Worm (Caenorhabditis elegans) whole organism, L2 larva: Measurements from ENCODE around the gene W06F12.2.
A peak's percentile ranks its signal among the peaks of the same experiment; 100 is the strongest.

ENCODE experiments used
- C34F6.9 ChIP-seq: fragments of 150-350 bp; optimal IDR thresholded peaks from 2 replicates; lab custom pipeline; 2014; ENCODE audit warnings: missing biosample characterization, missing genetic modification characterization
- F13H6.1 ChIP-seq: sonication (generic microtip); optimal IDR thresholded peaks from 2 replicates; lab custom pipeline; 2016; ENCODE audit warnings: missing genetic modification characterization, missing compliant biosample characterization
- R02D3.7 ChIP-seq: fragments of 150-350 bp; optimal IDR thresholded peaks from 2 replicates; lab custom pipeline; 2014; ENCODE audit warnings: missing biosample characterization, missing genetic modification characterization
- Y55F3AM.14 ChIP-seq: fragments of 200-800 bp; sonication (Bioruptor generic); optimal IDR thresholded peaks from 2 replicates; lab custom pipeline; 2018; ENCODE audit warnings: mild to moderate bottlenecking, missing genetic modification characterization, missing compliant biosample characterization
- aly-2 ChIP-seq: fragments of 150-350 bp; optimal IDR thresholded peaks from 2 replicates; lab custom pipeline; 2014; ENCODE audit warnings: missing biosample characterization, missing genetic modification characterization
- blmp-1 ChIP-seq: sonication (generic microtip); optimal IDR thresholded peaks from 2 replicates; lab custom pipeline; 2017; ENCODE audit warnings: missing genetic modification characterization, mild to moderate bottlenecking, missing compliant biosample characterization, antibody characterized with exemption, moderate library complexity; ENCODE audit not compliant: insufficient read depth
- ceh-82 ChIP-seq: fragments of 150-350 bp; optimal IDR thresholded peaks from 2 replicates; lab custom pipeline; 2014; ENCODE audit warnings: missing biosample characterization, missing genetic modification characterization
- crh-2 ChIP-seq: sonication (generic microtip); optimal IDR thresholded peaks from 2 replicates; lab custom pipeline; 2017; ENCODE audit warnings: missing biosample characterization, missing genetic modification characterization
- dmd-4 ChIP-seq: sonication (generic microtip); optimal IDR thresholded peaks from 2 replicates; lab custom pipeline; 2017; ENCODE audit warnings: missing biosample characterization, missing genetic modification characterization
- egl-27 ChIP-seq: sonication (generic microtip); optimal IDR thresholded peaks from 3 replicates; lab custom pipeline; 2017; ENCODE audit warnings: missing biosample characterization, missing genetic modification reagents, missing genetic modification characterization
- elt-1 ChIP-seq: fragments of 150-350 bp; optimal IDR thresholded peaks from 2 replicates; lab custom pipeline; 2014; ENCODE audit warnings: missing biosample characterization, missing genetic modification characterization
- elt-3 ChIP-seq: sonication (generic microtip); optimal IDR thresholded peaks from 2 replicates; lab custom pipeline; 2017; ENCODE audit warnings: missing biosample characterization, missing genetic modification characterization
- fos-1 ChIP-seq: fragments of 150-350 bp; optimal IDR thresholded peaks from 2 replicates; lab custom pipeline; 2014; ENCODE audit warnings: missing biosample characterization, missing genetic modification characterization
- lin-11 ChIP-seq: fragments of 150-350 bp; sonication (generic microtip); optimal IDR thresholded peaks from 2 replicates; lab custom pipeline; 2014; ENCODE audit warnings: missing biosample characterization, missing genetic modification characterization, inconsistent platforms, mixed read lengths
- lin-13 ChIP-seq: fragments of 150-350 bp; optimal IDR thresholded peaks from 2 replicates; lab custom pipeline; 2014; ENCODE audit warnings: missing biosample characterization, missing genetic modification reagents, missing genetic modification characterization
- lin-39 ChIP-seq: fragments of 150-350 bp; optimal IDR thresholded peaks from 2 replicates; lab custom pipeline; 2014; ENCODE audit warnings: missing biosample characterization, missing genetic modification reagents, missing genetic modification characterization
- lsy-2 ChIP-seq, 2 experiments: fragments of 150-350 bp in 1 of 2; sonication (generic microtip) in 1 of 2; optimal IDR thresholded peaks; 2 replicates each; lab custom pipeline; 2014 to 2017; ENCODE audit warnings: missing biosample characterization in 2 of 2, missing genetic modification characterization in 2 of 2
- mdl-1 ChIP-seq, 2 experiments: fragments of 150-350 bp in 1 of 2; sonication (generic microtip) in 1 of 2; optimal IDR thresholded peaks; 2 replicates each; lab custom pipeline; 2017; ENCODE audit warnings: missing biosample characterization in 2 of 2, missing genetic modification characterization in 2 of 2
- nhr-11 ChIP-seq: fragments of 150-350 bp; optimal IDR thresholded peaks from 2 replicates; lab custom pipeline; 2014; ENCODE audit warnings: missing biosample characterization, missing genetic modification characterization
- nhr-12 ChIP-seq: fragments of 150-350 bp; optimal IDR thresholded peaks from 2 replicates; lab custom pipeline; 2014; ENCODE audit warnings: missing biosample characterization, missing genetic modification characterization
- nhr-129 ChIP-seq: fragments of 150-350 bp; optimal IDR thresholded peaks from 2 replicates; lab custom pipeline; 2014; ENCODE audit warnings: missing biosample characterization, missing genetic modification characterization
- nhr-237 ChIP-seq: fragments of 150-350 bp; optimal IDR thresholded peaks from 2 replicates; lab custom pipeline; 2014; ENCODE audit warnings: missing biosample characterization, missing genetic modification characterization
- nhr-25 ChIP-seq: fragments of 150-350 bp; sonication (generic microtip); optimal IDR thresholded peaks from 3 replicates; lab custom pipeline; 2014; ENCODE audit warnings: missing biosample characterization, missing genetic modification characterization
- nhr-6 ChIP-seq: fragments of 150-350 bp; optimal IDR thresholded peaks from 2 replicates; lab custom pipeline; 2014; ENCODE audit warnings: missing biosample characterization, missing genetic modification characterization
- nhr-77 ChIP-seq: fragments of 150-350 bp; optimal IDR thresholded peaks from 2 replicates; lab custom pipeline; 2014; ENCODE audit warnings: missing biosample characterization, missing genetic modification characterization
- skn-1 ChIP-seq: sonication (generic microtip); optimal IDR thresholded peaks from 2 replicates; lab custom pipeline; 2017; ENCODE audit warnings: missing biosample characterization, missing genetic modification characterization
- sma-3 ChIP-seq: sonication (generic microtip); optimal IDR thresholded peaks from 2 replicates; lab custom pipeline; 2016; ENCODE audit warnings: missing genetic modification reagents, missing genetic modification characterization, missing compliant biosample characterization
- sma-9 ChIP-seq, 2 experiments: fragments of 150-350 bp in 1 of 2; sonication (generic microtip) in 1 of 2; optimal IDR thresholded peaks; 2 replicates each; lab custom pipeline; 2014 to 2016; ENCODE audit warnings: missing genetic modification characterization in 2 of 2, mild to moderate bottlenecking in 1 of 2, missing biosample characterization in 1 of 2, missing compliant biosample characterization in 1 of 2, missing genetic modification reagents in 1 of 2, moderate library complexity in 1 of 2
- snpc-4 ChIP-seq: fragments of 150-350 bp; optimal IDR thresholded peaks from 2 replicates; lab custom pipeline; 2014; ENCODE audit warnings: missing biosample characterization, missing genetic modification characterization
- unc-55 ChIP-seq: fragments of 150-350 bp; sonication (generic microtip); optimal IDR thresholded peaks from 3 replicates; lab custom pipeline; 2014; ENCODE audit warnings: missing biosample characterization, missing genetic modification reagents, missing genetic modification characterization
- zag-1 ChIP-seq: fragments of 150-350 bp; optimal IDR thresholded peaks from 2 replicates; lab custom pipeline; 2014; ENCODE audit warnings: missing biosample characterization, missing genetic modification characterization
- ztf-1 ChIP-seq: fragments of 200-800 bp; sonication (Bioruptor generic); conservative IDR thresholded peaks from 2 replicates; pipeline ENCODE4 v1.3.6; 2022; ENCODE audit warnings: missing genetic modification characterization, missing compliant biosample characterization
- ztf-11 ChIP-seq: sonication (generic microtip); optimal IDR thresholded peaks from 2 replicates; lab custom pipeline; 2017; ENCODE audit warnings: missing biosample characterization, missing genetic modification characterization

The W06F12.2 gene

ce11 chrIII:13733833-13734232 is 2.3 kb upstream of the W06F12.2 start:
- TF ChIP-seq sma-9 (GFP tag; optimal IDR thresholded peaks at IDR 0.05; lab: Kevin White, UChicago): peak; percentile 19
- no peak for TF ChIP-seq sma-9 (tag; optimal IDR thresholded peaks at IDR 0.05; lab: Kevin White, UChicago)
- TF ChIP-seq Y55F3AM.14 (GFP tag; lab: Kevin White, UChicago): no peak
- no peak for TF ChIP-seq ceh-82 (tag; lab: Kevin White, UChicago)
- no peak for TF ChIP-seq sma-3 (GFP tag; lab: Kevin White, UChicago)
- no peak for TF ChIP-seq dmd-4
- no peak for TF ChIP-seq lin-11 (tag; lab: Kevin White, UChicago)
- no peak for TF ChIP-seq unc-55
- TF ChIP-seq C34F6.9 (tag; lab: Kevin White, UChicago): no peak
- no peak for TF ChIP-seq skn-1 (tag; lab: Kevin White, UChicago)
- TF ChIP-seq zag-1 (tag; lab: Kevin White, UChicago): no peak
- peak; percentile 98 for TF ChIP-seq fos-1
- TF ChIP-seq blmp-1 (tag; lab: Kevin White, UChicago): no peak
- no peak for TF ChIP-seq snpc-4 (tag; lab: Kevin White, UChicago)
- TF ChIP-seq ztf-1: no peak
- no peak for TF ChIP-seq lin-13 (GFP tag; lab: Kevin White, UChicago)
- TF ChIP-seq F13H6.1 (tag; lab: Kevin White, UChicago): peak; percentile 42
- peak; percentile 80 for TF ChIP-seq crh-2 (tag; lab: Kevin White, UChicago)

ce11 chrIII:13732665-13733064 is 1.2 kb upstream of the W06F12.2 start:
- no peak for TF ChIP-seq nhr-12 (tag; lab: Kevin White, UChicago)
- no peak for TF ChIP-seq ztf-11 (tag; lab: Kevin White, UChicago)
- TF ChIP-seq snpc-4 (tag; lab: Kevin White, UChicago): no peak
- no peak for TF ChIP-seq nhr-77 (tag; lab: Kevin White, UChicago)
- peak; percentile 77 for TF ChIP-seq fos-1

- TF ChIP-seq lsy-2 (tag; optimal IDR thresholded peaks at IDR 0.05; lab: Kevin White, UChicago): no peak
- TF ChIP-seq, all 48 proteins: peak for 0
These were observed 1.7 kb downstream of the W06F12.2 start for ce11 chrIII:13729760-13730159.

- TF ChIP-seq dmd-4 (no peak), snpc-4 (tag; lab: Kevin White, UChicago) (no peak), elt-3 (no peak), nhr-11 (tag; lab: Kevin White, UChicago) (no peak), egl-27 (no peak), ceh-82 (tag; lab: Kevin White, UChicago) (no peak), R02D3.7 (tag; lab: Kevin White, UChicago) (no peak), C34F6.9 (tag; lab: Kevin White, UChicago) (no peak), nhr-25 (tag; lab: Kevin White, UChicago) (no peak), lin-11 (tag; lab: Kevin White, UChicago) (no peak), nhr-6 (tag; lab: Kevin White, UChicago) (no peak), nhr-77 (tag; lab: Kevin White, UChicago) (no peak), lin-39 (tag; lab: Kevin White, UChicago) (no peak), nhr-237 (tag; lab: Kevin White, UChicago) (no peak)
These were observed 7.2 kb downstream of the W06F12.2 start for ce11 chrIII:13724018-13724892.

DNA sequence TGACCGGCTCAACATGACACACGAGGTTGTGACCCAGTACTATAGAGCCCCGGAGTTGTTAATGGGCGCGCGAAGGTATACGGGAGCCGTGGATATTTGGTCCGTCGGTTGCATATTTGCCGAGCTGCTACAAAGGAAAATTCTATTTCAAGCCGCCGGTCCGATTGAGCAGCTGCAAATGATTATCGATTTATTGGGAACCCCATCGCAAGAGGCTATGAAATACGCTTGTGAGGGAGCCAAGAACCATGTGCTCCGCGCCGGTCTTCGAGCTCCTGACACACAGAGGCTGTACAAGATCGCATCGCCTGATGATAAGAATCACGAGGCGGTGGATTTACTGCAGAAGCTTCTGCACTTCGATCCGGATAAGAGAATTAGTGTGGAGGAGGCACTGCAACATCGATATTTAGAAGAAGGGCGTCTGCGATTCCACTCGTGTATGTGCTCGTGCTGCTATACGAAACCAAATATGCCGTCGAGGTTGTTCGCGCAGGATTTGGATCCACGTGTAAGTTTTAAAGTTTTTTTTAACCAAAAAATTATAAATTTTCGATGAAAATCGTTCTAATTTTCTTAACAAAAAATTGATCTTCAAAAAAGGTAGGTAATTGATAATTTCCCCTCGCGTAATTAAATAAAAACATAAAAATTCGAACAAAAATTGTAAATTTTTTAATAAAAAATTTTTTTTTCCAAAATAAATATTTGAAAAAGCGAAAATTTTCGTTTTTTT is 8.9 kb downstream of the W06F12.2 start:
- TF ChIP-seq mdl-1 (tag; optimal IDR thresholded peaks at IDR 0.05; lab: Kevin White, UChicago) (no peak), ztf-11 (tag; lab: Kevin White, UChicago) (no peak), aly-2 (tag; lab: Kevin White, UChicago) (no peak), elt-1 (tag; lab: Kevin White, UChicago) (no peak), snpc-4 (tag; lab: Kevin White, UChicago) (no peak), nhr-129 (tag; lab: Kevin White, UChicago) (no peak), nhr-6 (tag; lab: Kevin White, UChicago) (no peak), sma-9 (GFP tag; optimal IDR thresholded peaks at IDR 0.05; lab: Kevin White, UChicago) (no peak), sma-9 (tag; optimal IDR thresholded peaks at IDR 0.05; lab: Kevin White, UChicago) (no peak), lsy-2 (tag; optimal IDR thresholded peaks at IDR 0.05; lab: Kevin White, UChicago) (no peak), nhr-237 (tag; lab: Kevin White, UChicago) (no peak)
